Worm (Caenorhabditis elegans) whole organism, young adult: ENCODE data around the gene K07C5.3.

Experiments
- B0019.2 ChIP-seq: fragments of 200-800 bp; sonication (Bioruptor generic); conservative IDR thresholded peaks from 2 replicates; pipeline ENCODE4 v1.3.6; 2022; ENCODE audit warnings: missing genetic modification reagents, missing genetic modification characterization, missing compliant biosample characterization
- B0035.1 ChIP-seq: sonication (generic microtip); optimal IDR thresholded peaks from 2 replicates; lab custom pipeline; 2016; ENCODE audit warnings: missing genetic modification characterization, mild to moderate bottlenecking, missing compliant biosample characterization, missing genotype, missing genetic modification reagents
- B0261.1 ChIP-seq: sonication (generic microtip); optimal IDR thresholded peaks from 2 replicates; lab custom pipeline; 2016; ENCODE audit warnings: mild to moderate bottlenecking, missing genetic modification characterization, moderate library complexity, missing compliant biosample characterization
- B0336.3 ChIP-seq: fragments of 200-800 bp; sonication (Bioruptor generic); IDR thresholded peaks from 2 replicates; pipeline ENCODE4 v1.3.6; 2022; ENCODE audit warnings: missing genetic modification characterization, missing compliant biosample characterization
- D2030.7 ChIP-seq: fragments of 200-800 bp; sonication (Bioruptor generic); IDR thresholded peaks from 2 replicates; pipeline ENCODE4 v1.3.6; 2022; ENCODE audit warnings: missing genetic modification reagents, missing genetic modification characterization, missing compliant biosample characterization
- F33H1.4 ChIP-seq: fragments of 200-800 bp; sonication (Bioruptor generic); IDR thresholded peaks from 2 replicates; pipeline ENCODE4 v1.3.6; 2022; ENCODE audit warnings: missing genetic modification reagents, missing genetic modification characterization, missing compliant biosample characterization
- F39B2.1 ChIP-seq: fragments of 200-800 bp; sonication (Bioruptor generic); IDR thresholded peaks from 2 replicates; pipeline ENCODE4 v1.3.6; 2022; ENCODE audit warnings: missing genetic modification reagents, missing genetic modification characterization, missing compliant biosample characterization
- F55B11.4 ChIP-seq: sonication (generic microtip); optimal IDR thresholded peaks from 2 replicates; lab custom pipeline; 2016; ENCODE audit warnings: missing compliant biosample characterization, missing genetic modification characterization, borderline replicate concordance; ENCODE audit not compliant: insufficient read depth
- F57A8.1 ChIP-seq: fragments of 200-800 bp; sonication (Bioruptor generic); optimal IDR thresholded peaks from 2 replicates; lab custom pipeline; 2018; ENCODE audit warnings: mild to moderate bottlenecking, missing genetic modification characterization, moderate library complexity, missing compliant biosample characterization
- F57C9.4 ChIP-seq: sonication (generic microtip); optimal IDR thresholded peaks from 2 replicates; lab custom pipeline; 2017; ENCODE audit warnings: mild to moderate bottlenecking, missing genetic modification characterization, missing compliant biosample characterization
- Y56A3A.18 ChIP-seq: fragments of 200-800 bp; sonication (Bioruptor generic); IDR thresholded peaks from 2 replicates; pipeline ENCODE4 v1.3.6; 2022; ENCODE audit warnings: missing genetic modification reagents, missing genetic modification characterization, missing compliant biosample characterization
- Y67H2A.10 ChIP-seq: fragments of 200-800 bp; sonication (Bioruptor generic); conservative IDR thresholded peaks from 2 replicates; pipeline ENCODE4 v1.3.6; 2022; ENCODE audit warnings: missing genetic modification reagents, missing genetic modification characterization, missing compliant biosample characterization
- Y95B8A.8 ChIP-seq: fragments of 200-800 bp; sonication (Bioruptor generic); IDR thresholded peaks from 2 replicates; pipeline ENCODE4 v1.3.6; 2022; ENCODE audit warnings: missing genetic modification reagents, missing genetic modification characterization, missing compliant biosample characterization
- aptf-3 ChIP-seq: fragments of 200-800 bp; sonication (Bioruptor generic); IDR thresholded peaks from 2 replicates; pipeline ENCODE4 v1.3.6; 2022; ENCODE audit warnings: missing genetic modification characterization, missing compliant biosample characterization
- attf-6 ChIP-seq: fragments of 200-800 bp; sonication (Bioruptor generic); IDR thresholded peaks from 2 replicates; pipeline ENCODE4 v1.3.6; 2022; ENCODE audit warnings: missing genetic modification reagents, missing genetic modification characterization, missing compliant biosample characterization
- bed-2 ChIP-seq: fragments of 200-800 bp; sonication (Bioruptor generic); IDR thresholded peaks from 2 replicates; pipeline ENCODE4 v1.3.6; 2022; ENCODE audit warnings: missing genetic modification reagents, missing genetic modification characterization, missing compliant biosample characterization
- cebp-1 ChIP-seq, 2 experiments: fragments of 200-800 bp in 1 of 2; sonication (Bioruptor generic) in 1 of 2; sonication (generic microtip) in 1 of 2; IDR thresholded peaks in 1 of 2; optimal IDR thresholded peaks in 1 of 2; 2 replicates each; pipeline versions ENCODE4 v1.3.6 to Lab custom; 2017 to 2022; ENCODE audit warnings: missing compliant biosample characterization in 2 of 2, missing genetic modification characterization in 2 of 2, mild to moderate bottlenecking in 1 of 2, missing genetic modification reagents in 1 of 2, moderate library complexity in 1 of 2
- cebp-2 ChIP-seq: fragments of 200-800 bp; sonication (Bioruptor generic); IDR thresholded peaks from 2 replicates; pipeline ENCODE4 v1.3.6; 2022; ENCODE audit warnings: missing genetic modification characterization, missing compliant biosample characterization
- ceh-40 ChIP-seq: fragments of 200-800 bp; sonication (Bioruptor generic); IDR thresholded peaks from 2 replicates; pipeline ENCODE4 v1.3.6; 2022; ENCODE audit warnings: missing genetic modification characterization, missing compliant biosample characterization
- ceh-91 ChIP-seq: fragments of 200-800 bp; sonication (Bioruptor generic); IDR thresholded peaks from 2 replicates; pipeline ENCODE4 v1.3.6; 2022; ENCODE audit warnings: missing genetic modification reagents, missing genetic modification characterization, missing compliant biosample characterization
- hlh-12 ChIP-seq: sonication (generic microtip); optimal IDR thresholded peaks from 2 replicates; lab custom pipeline; 2016; ENCODE audit warnings: missing genetic modification characterization, missing compliant biosample characterization
- hrde-1 ChIP-seq: sonication (generic microtip); optimal IDR thresholded peaks from 2 replicates; lab custom pipeline; 2016; ENCODE audit warnings: missing genetic modification characterization, mild to moderate bottlenecking, missing compliant biosample characterization, moderate library complexity, missing genotype, missing genetic modification reagents, borderline replicate concordance
- lag-1 ChIP-seq: fragments of 200-800 bp; sonication (Bioruptor generic); IDR thresholded peaks from 2 replicates; pipeline ENCODE4 v1.3.6; 2022; ENCODE audit warnings: missing genetic modification reagents, missing genetic modification characterization, missing compliant biosample characterization
- let-607 ChIP-seq, 2 experiments: fragments of 200-800 bp in 1 of 2; sonication (Bioruptor generic) in 1 of 2; sonication (generic microtip) in 1 of 2; optimal IDR thresholded peaks; 2 replicates each; lab custom pipeline; 2016 to 2018; ENCODE audit warnings: mild to moderate bottlenecking in 2 of 2, missing compliant biosample characterization in 2 of 2, missing genetic modification characterization in 2 of 2, moderate library complexity in 2 of 2, missing genotype in 1 of 2
- lin-40 ChIP-seq: sonication (generic microtip); optimal IDR thresholded peaks from 2 replicates; lab custom pipeline; 2016; ENCODE audit warnings: missing genetic modification characterization, mild to moderate bottlenecking, missing compliant biosample characterization, missing genotype, missing genetic modification reagents
- lin-54 ChIP-seq: fragments of 200-800 bp; sonication (Bioruptor generic); optimal IDR thresholded peaks from 2 replicates; lab custom pipeline; 2018; ENCODE audit warnings: mild to moderate bottlenecking, missing genetic modification characterization, missing compliant biosample characterization
- lsl-1 ChIP-seq: fragments of 200-800 bp; sonication (Bioruptor generic); optimal IDR thresholded peaks from 2 replicates; lab custom pipeline; 2018; ENCODE audit warnings: mild to moderate bottlenecking, missing genetic modification characterization, moderate library complexity, missing compliant biosample characterization
- lsy-27 ChIP-seq: sonication (generic microtip); optimal IDR thresholded peaks from 2 replicates; lab custom pipeline; 2017; ENCODE audit warnings: missing genetic modification characterization, mild to moderate bottlenecking, missing compliant biosample characterization, antibody characterized with exemption, missing genotype, borderline replicate concordance; ENCODE audit not compliant: insufficient read depth
- madf-3 ChIP-seq: fragments of 200-800 bp; sonication (Bioruptor generic); IDR thresholded peaks from 2 replicates; pipeline ENCODE4 v1.3.6; 2022; ENCODE audit warnings: missing genetic modification reagents, missing genetic modification characterization, missing compliant biosample characterization
- madf-6 ChIP-seq: fragments of 200-800 bp; sonication (Bioruptor generic); IDR thresholded peaks from 2 replicates; pipeline ENCODE4 v1.3.6; 2022; ENCODE audit warnings: missing genetic modification reagents, missing genetic modification characterization, missing compliant biosample characterization
- nhr-120 ChIP-seq: fragments of 200-800 bp; sonication (Bioruptor generic); IDR thresholded peaks from 2 replicates; pipeline ENCODE4 v1.3.6; 2022; ENCODE audit warnings: missing genetic modification characterization, missing compliant biosample characterization
- nhr-80 ChIP-seq: sonication (generic microtip); optimal IDR thresholded peaks from 2 replicates; lab custom pipeline; 2016; ENCODE audit warnings: missing genetic modification characterization, missing compliant biosample characterization
- nhr-90 ChIP-seq: sonication (generic microtip); optimal IDR thresholded peaks from 2 replicates; lab custom pipeline; 2016; ENCODE audit warnings: missing genotype, mild to moderate bottlenecking, missing genetic modification characterization, missing compliant biosample characterization
- pha-4 ChIP-seq: fragments of 150-350 bp; sonication (generic microtip); optimal IDR thresholded peaks from 2 replicates; lab custom pipeline; 2014; ENCODE audit warnings: missing biosample characterization, missing genetic modification reagents, missing genetic modification characterization
- repo-1 ChIP-seq: sonication (generic microtip); optimal IDR thresholded peaks from 2 replicates; lab custom pipeline; 2017; ENCODE audit warnings: mild to moderate bottlenecking, missing genetic modification characterization, missing compliant biosample characterization
- snpc-1.1 ChIP-seq: sonication (generic microtip); optimal IDR thresholded peaks from 2 replicates; lab custom pipeline; 2017; ENCODE audit warnings: missing genetic modification characterization, mild to moderate bottlenecking, missing compliant biosample characterization, antibody characterized with exemption, moderate library complexity, missing genotype, missing genetic modification reagents; ENCODE audit not compliant: insufficient read depth
- somi-1 ChIP-seq: fragments of 200-800 bp; sonication (Bioruptor generic); optimal IDR thresholded peaks from 2 replicates; lab custom pipeline; 2018; ENCODE audit warnings: mild to moderate bottlenecking, missing genetic modification characterization, missing compliant biosample characterization
- tbx-9 ChIP-seq: sonication (generic microtip); optimal IDR thresholded peaks from 2 replicates; lab custom pipeline; 2016; ENCODE audit warnings: borderline replicate concordance, missing genetic modification characterization, inconsistent platforms, missing compliant biosample characterization
- unc-62 ChIP-seq: fragments of 150-350 bp; optimal IDR thresholded peaks from 2 replicates; lab custom pipeline; 2014; ENCODE audit warnings: missing biosample characterization, missing genetic modification reagents, missing genetic modification characterization
- xnd-1 ChIP-seq: sonication (generic microtip); optimal IDR thresholded peaks from 2 replicates; lab custom pipeline; 2016; ENCODE audit warnings: missing genotype, missing genetic modification reagents, missing genetic modification characterization, missing compliant biosample characterization
- zim-3 ChIP-seq: sonication (generic microtip); optimal IDR thresholded peaks from 2 replicates; lab custom pipeline; 2017; ENCODE audit warnings: mild to moderate bottlenecking, missing genetic modification characterization, moderate library complexity, missing compliant biosample characterization
- ztf-22 ChIP-seq: fragments of 200-800 bp; sonication (Bioruptor generic); optimal IDR thresholded peaks from 2 replicates; lab custom pipeline; 2018; ENCODE audit warnings: mild to moderate bottlenecking, missing genetic modification characterization, moderate library complexity, missing compliant biosample characterization
- ztf-25 ChIP-seq: fragments of 200-800 bp; sonication (Bioruptor generic); IDR thresholded peaks from 2 replicates; pipeline ENCODE4 v1.3.6; 2022; ENCODE audit warnings: missing genetic modification reagents, missing genetic modification characterization, missing compliant biosample characterization
- ztf-28 ChIP-seq: fragments of 200-800 bp; sonication (Bioruptor generic); IDR thresholded peaks from 2 replicates; pipeline ENCODE4 v1.3.6; 2022; ENCODE audit warnings: missing genetic modification reagents, missing genetic modification characterization, missing compliant biosample characterization

K07C5.3 gene

ce11 chrV:10319434-10319833 lies 23.4 kb upstream of the K07C5.3 start, which contains the start of gene B0024.11:
Gene B0024.11 (minus strand): TSS chrV:10319534.
- TF ChIP-seq hrde-1 (tag; lab: Kevin White, UChicago) (no peak), lin-40 (tag; lab: Kevin White, UChicago) (no peak), repo-1 (tag; lab: Kevin White, UChicago) (no peak), aptf-3 (no peak), lag-1 (GFP tag; lab: Robert Waterston, UW) (no peak), attf-6 (GFP tag; lab: Robert Waterston, UW) (no peak), F57A8.1 (GFP tag; lab: Kevin White, UChicago) (no peak), tbx-9 (tag; lab: Kevin White, UChicago) (no peak), B0261.1 (no peak), unc-62 (GFP tag; lab: Kevin White, UChicago) (no peak), pha-4 (tag; lab: Kevin White, UChicago) (no peak), D2030.7 (GFP tag; lab: Robert Waterston, UW) (no peak), ztf-25 (GFP tag; lab: Robert Waterston, UW) (no peak)

ce11 chrV:10320101-10320761 lies 22.6 kb upstream of the K07C5.3 start, which contains the start of the genes gna-1 and B0024.13:
Gene gna-1 (minus strand): TSS chrV:10320151.
Gene B0024.13 (plus strand): TSS chrV:10320711.
- no peak for TF ChIP-seq Y56A3A.18 (GFP tag; lab: Robert Waterston, UW)
- TF ChIP-seq lsl-1 (GFP tag; lab: Kevin White, UChicago), result peak; percentile 24
- TF ChIP-seq ztf-28 (GFP tag; lab: Robert Waterston, UW), result no peak
- peak; percentile 31; the same call in 1 of the 2 replicates for TF ChIP-seq D2030.7 (GFP tag; lab: Robert Waterston, UW)
- no peak for TF ChIP-seq Y95B8A.8 (GFP tag; lab: Robert Waterston, UW)
- no peak for TF ChIP-seq lin-40 (tag; lab: Kevin White, UChicago)
- no peak for TF ChIP-seq cebp-2 (GFP tag; lab: Robert Waterston, UW)
- TF ChIP-seq zim-3 (tag; lab: Kevin White, UChicago), result no peak
- TF ChIP-seq snpc-1.1 (tag; lab: Kevin White, UChicago), result no peak
- TF ChIP-seq hlh-12, result no peak
- TF ChIP-seq madf-3, result no peak
- TF ChIP-seq nhr-90, result no peak
- TF ChIP-seq cebp-1 (GFP tag; IDR thresholded peaks at IDR 0.05; lab: Robert Waterston, UW), result no peak
- TF ChIP-seq cebp-1 (tag; optimal IDR thresholded peaks at IDR 0.05; lab: Kevin White, UChicago), result no peak
- no peak for TF ChIP-seq nhr-80 (tag; lab: Kevin White, UChicago)
- no peak for TF ChIP-seq B0035.1 (tag; lab: Kevin White, UChicago)
- no peak for TF ChIP-seq F39B2.1 (GFP tag; lab: Robert Waterston, UW)
- TF ChIP-seq let-607 (tag; optimal IDR thresholded peaks at IDR 0.05; lab: Kevin White, UChicago), result peak in 1 of 2 experiments; percentile 45
- peak; percentile 53; the same call in 1 of the 2 replicates for TF ChIP-seq bed-2 (GFP tag; lab: Robert Waterston, UW)
- no peak for TF ChIP-seq Y67H2A.10
- no peak for TF ChIP-seq aptf-3
- no peak for TF ChIP-seq F57C9.4 (tag; lab: Kevin White, UChicago)
- peak; percentile 33; the same call in 1 of the 2 replicates for TF ChIP-seq F33H1.4
- no peak for TF ChIP-seq B0336.3 (GFP tag; lab: Robert Waterston, UW)
- no peak for TF ChIP-seq somi-1 (GFP tag; lab: Kevin White, UChicago)
- peak; percentile 70; the same call in 1 of the 2 replicates for TF ChIP-seq ceh-40 (GFP tag; lab: Robert Waterston, UW)
- TF ChIP-seq nhr-120 (GFP tag; lab: Robert Waterston, UW), result no peak
- no peak for TF ChIP-seq lsy-27
- peak; percentile 51; the same call in 1 of the 2 replicates for TF ChIP-seq ceh-91 (GFP tag; lab: Robert Waterston, UW)
- TF ChIP-seq B0019.2 (GFP tag; lab: Robert Waterston, UW), result no peak
- TF ChIP-seq xnd-1 (tag; lab: Kevin White, UChicago), result no peak
- no peak for TF ChIP-seq ztf-22
- no peak for TF ChIP-seq F55B11.4
- peak; percentile 58 for TF ChIP-seq madf-6 (GFP tag; lab: Robert Waterston, UW)
- peak; percentile 46 for TF ChIP-seq lin-54
